Worm (Caenorhabditis elegans) whole organism, L4 larva: Measurements from ENCODE around the gene Y60A3A.16.

Experiments used
- Y5F2A.4 ChIP-seq: fragments of 200-800 bp; sonication (Bioruptor generic); optimal IDR thresholded peaks from 2 replicates; lab custom pipeline; 2018; ENCODE audit warnings: mild to moderate bottlenecking, missing genetic modification characterization, missing compliant biosample characterization
- lsy-2 ChIP-seq, 2 experiments: fragments of 150-350 bp in 1 of 2; sonication (generic microtip) in 1 of 2; optimal IDR thresholded peaks; 2 replicates each; lab custom pipeline; 2014 to 2017; ENCODE audit warnings: missing biosample characterization in 2 of 2, missing genetic modification characterization in 2 of 2
- mdt-29 ChIP-seq: fragments of 200-800 bp; sonication (Bioruptor generic); IDR thresholded peaks from 2 replicates; pipeline ENCODE4 v1.3.6; 2022; ENCODE audit warnings: missing genetic modification reagents, missing genetic modification characterization, missing compliant biosample characterization
- pqm-1 ChIP-seq: sonication (generic microtip); optimal IDR thresholded peaks from 2 replicates; lab custom pipeline; 2017; ENCODE audit warnings: missing biosample characterization, missing genetic modification characterization
- unc-62 ChIP-seq, 3 experiments: fragments of 150-350 bp in 1 of 3; sonication (generic microtip); optimal IDR thresholded peaks in 2 of 3; peaks in 1 of 3; 1 replicate in 1 of 3; 2 replicates in 2 of 3; lab custom pipeline; 2014 to 2017; ENCODE audit warnings: missing biosample characterization in 3 of 3, missing genetic modification characterization in 3 of 3, missing genetic modification reagents in 3 of 3, missing genotype in 1 of 3
- zip-2 ChIP-seq: fragments of 150-350 bp; optimal IDR thresholded peaks from 2 replicates; lab custom pipeline; 2014; ENCODE audit warnings: missing biosample characterization, missing genetic modification characterization
- ztf-11 ChIP-seq: fragments of 150-350 bp; optimal IDR thresholded peaks from 2 replicates; lab custom pipeline; 2014; ENCODE audit warnings: missing biosample characterization, missing genetic modification characterization

ce11 chrV:19904790-19905189, 17.7 kb downstream of the Y60A3A.16 start:
- TF ChIP-seq pqm-1 (tag; lab: Kevin White, UChicago) (no peak), lsy-2 (tag; optimal IDR thresholded peaks at IDR 0.05; lab: Kevin White, UChicago) (no peak), mdt-29 (GFP tag; lab: Robert Waterston, UW) (no peak), ztf-11 (tag; lab: Kevin White, UChicago) (no peak), Y5F2A.4 (GFP tag; lab: Kevin White, UChicago) (no peak), unc-62 (GFP tag; optimal IDR thresholded peaks at IDR 0.05 in 1 of 2; lab: Kevin White, UChicago) (no peak), unc-62 (tag; optimal IDR thresholded peaks at IDR 0.05; lab: Kevin White, UChicago) (no peak), zip-2 (no peak)
